Worm (Caenorhabditis elegans) whole organism, L4/young adult: ENCODE data around the gene tra-3.

ENCODE experiments used
- W03F9.2 ChIP-seq: fragments of 150-350 bp; optimal IDR thresholded peaks from 2 replicates; lab custom pipeline; 2014; ENCODE audit warnings: missing biosample characterization, missing genetic modification characterization
- dao-5 ChIP-seq: sonication (generic microtip); optimal IDR thresholded peaks from 2 replicates; lab custom pipeline; 2016; ENCODE audit warnings: missing genotype, missing genetic modification characterization, moderate library complexity, missing compliant biosample characterization
- him-1 ChIP-seq: sonication (generic microtip); optimal IDR thresholded peaks from 2 replicates; lab custom pipeline; 2016; ENCODE audit warnings: missing genotype, missing genetic modification reagents, missing genetic modification characterization, missing compliant biosample characterization

DNA sequence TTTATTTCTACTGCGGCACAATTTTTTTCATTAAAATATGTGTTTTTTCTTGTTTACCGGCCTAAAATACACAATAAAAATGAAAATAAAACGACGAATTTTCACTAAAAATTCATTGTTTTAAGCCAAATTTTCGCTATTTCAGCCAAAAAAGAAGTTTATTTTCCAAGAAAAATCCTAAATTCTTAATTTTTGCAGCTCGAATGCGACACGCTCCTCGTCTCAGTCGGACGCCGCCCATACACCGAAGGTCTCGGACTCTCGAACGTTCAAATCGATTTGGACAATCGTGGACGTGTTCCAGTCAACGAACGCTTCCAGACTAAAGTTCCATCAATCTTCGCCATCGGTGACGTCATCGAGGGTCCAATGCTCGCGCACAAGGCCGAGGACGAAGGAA is 22.1 kb upstream of the tra-3 start:
- TF ChIP-seq W03F9.2 (tag; lab: Kevin White, UChicago) (no peak), dao-5 (tag; lab: Kevin White, UChicago) (no peak), him-1 (tag; lab: Kevin White, UChicago) (no peak)
